Fruit fly (Drosophila melanogaster): ENCODE measurements around the gene CG14253.

CG14253 gene

DNA sequence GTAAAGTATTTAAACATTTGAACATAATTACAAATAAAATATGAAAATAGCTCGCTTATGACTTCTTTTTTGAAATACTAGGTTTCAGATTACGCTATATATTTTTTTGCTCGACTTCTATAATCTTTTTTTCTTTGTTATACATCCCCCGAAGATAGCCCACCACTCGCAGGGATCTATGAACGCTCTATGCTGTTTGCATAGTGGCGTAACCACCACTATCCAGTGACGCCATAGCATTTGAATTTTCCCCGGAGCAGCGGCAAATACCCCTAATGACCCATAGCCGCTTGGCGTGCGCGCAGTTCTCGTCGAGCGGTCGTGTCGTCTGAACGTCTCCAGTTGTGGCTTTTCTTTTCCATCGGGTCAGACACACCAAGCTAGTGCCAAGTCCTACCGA is at the start of gene CG14253, which contains the start of gene CG46313:
TSS of gene CG14253 (plus strand) at position 301 of the 400 bp plus-strand sequence.
TSS of gene CG46313 (plus strand) at position 301 of the 400 bp plus-strand sequence.
- no peak for TF ChIP-seq Snoo (tag; optimal IDR thresholded peaks at IDR 0.05)
- TF ChIP-seq D1 (tag; optimal IDR thresholded peaks at IDR 0.05) = no peak
- TF ChIP-seq CG10348 (GFP tag; IDR thresholded peaks at IDR 0.05) = no peak
- no peak for TF ChIP-seq CG12605 (GFP tag; IDR thresholded peaks at IDR 0.05)
- no peak for TF ChIP-seq CG8159 (tag; optimal IDR thresholded peaks at IDR 0.05)
- no peak for TF ChIP-seq Pif1A (GFP tag; optimal IDR thresholded peaks at IDR 0.05)
- TF ChIP-seq fd96Ca (GFP tag; IDR thresholded peaks at IDR 0.05) = no peak
- TF ChIP-seq CG13204 (GFP tag; optimal IDR thresholded peaks at IDR 0.05) = no peak
- TF ChIP-seq rn (GFP tag; IDR thresholded peaks at IDR 0.05) = no peak
- TF ChIP-seq CG4496 (GFP tag; IDR thresholded peaks at IDR 0.05) = no peak
- no peak for TF ChIP-seq CG8301 (tag; optimal IDR thresholded peaks at IDR 0.05)

dm6 chr3R:26933885-26934284 is 44.5 kb upstream of the CG14253 start:
- TF ChIP-seq CG9948 (tag; optimal IDR thresholded peaks at IDR 0.05) (no peak), Ets98B (GFP tag; IDR thresholded peaks at IDR 0.05) (no peak), CG10348 (GFP tag; IDR thresholded peaks at IDR 0.05) (no peak), CG34367 (tag; optimal IDR thresholded peaks at IDR 0.05) (no peak), fd96Ca (GFP tag; IDR thresholded peaks at IDR 0.05) (no peak), CG14655 (GFP tag; optimal IDR thresholded peaks at IDR 0.05) (no peak), EcR (GFP tag; optimal IDR thresholded peaks at IDR 0.05) (no peak), Pif1B (GFP tag; optimal IDR thresholded peaks at IDR 0.05) (no peak), CG8159 (tag; optimal IDR thresholded peaks at IDR 0.05) (no peak), gl (tag; optimal IDR thresholded peaks at IDR 0.05) (no peak), CG4496 (GFP tag; IDR thresholded peaks at IDR 0.05) (no peak), CG17806 (tag; optimal IDR thresholded peaks at IDR 0.05) (no peak), CG13204 (GFP tag; optimal IDR thresholded peaks at IDR 0.05) (no peak), Snoo (tag; optimal IDR thresholded peaks at IDR 0.05) (no peak), CG8301 (tag; optimal IDR thresholded peaks at IDR 0.05) (no peak), rn (GFP tag; IDR thresholded peaks at IDR 0.05) (no peak), D1 (tag; optimal IDR thresholded peaks at IDR 0.05) (no peak), CG12605 (GFP tag; IDR thresholded peaks at IDR 0.05) (no peak), CG15710 (tag; optimal IDR thresholded peaks at IDR 0.05) (no peak)

dm6 chr3R:26934523-26934922 is 43.8 kb upstream of the CG14253 start:
- no peak for TF ChIP-seq Pif1A (GFP tag; optimal IDR thresholded peaks at IDR 0.05)
- no peak for TF ChIP-seq CG12605 (GFP tag; IDR thresholded peaks at IDR 0.05)
- no peak for TF ChIP-seq rn (GFP tag; IDR thresholded peaks at IDR 0.05)
- no peak for TF ChIP-seq CG8159 (tag; optimal IDR thresholded peaks at IDR 0.05)
- TF ChIP-seq CG4496 (GFP tag; IDR thresholded peaks at IDR 0.05) = no peak
- no peak for TF ChIP-seq Ets98B (GFP tag; IDR thresholded peaks at IDR 0.05)
- no peak for TF ChIP-seq CG10348 (GFP tag; IDR thresholded peaks at IDR 0.05)
- no peak for TF ChIP-seq CG14655 (GFP tag; optimal IDR thresholded peaks at IDR 0.05)
- no peak for TF ChIP-seq Snoo (tag; optimal IDR thresholded peaks at IDR 0.05)
- TF ChIP-seq D1 (tag; optimal IDR thresholded peaks at IDR 0.05) = no peak
- no peak for TF ChIP-seq EcR (GFP tag; optimal IDR thresholded peaks at IDR 0.05)
- no peak for TF ChIP-seq CG34367 (tag; optimal IDR thresholded peaks at IDR 0.05)
- no peak for TF ChIP-seq CG32121 (GFP tag; IDR thresholded peaks at IDR 0.05)
- TF ChIP-seq gl (tag; optimal IDR thresholded peaks at IDR 0.05) = no peak
- TF ChIP-seq fd96Ca (GFP tag; IDR thresholded peaks at IDR 0.05) = no peak
- no peak for TF ChIP-seq CG13204 (GFP tag; optimal IDR thresholded peaks at IDR 0.05)
- no peak for TF ChIP-seq Pif1B (GFP tag; optimal IDR thresholded peaks at IDR 0.05)
- no peak for TF ChIP-seq CG9948 (tag; optimal IDR thresholded peaks at IDR 0.05)
- no peak for TF ChIP-seq CG8301 (tag; optimal IDR thresholded peaks at IDR 0.05)
- no peak for TF ChIP-seq CG15710 (tag; optimal IDR thresholded peaks at IDR 0.05)

- TF ChIP-seq CG32121 (GFP tag; IDR thresholded peaks at IDR 0.05) (0 out of 2 replicates have a peak, but pooled peaks have one; percentile 37), CG10348 (GFP tag; IDR thresholded peaks at IDR 0.05) (no peak)
These were observed 42.9 kb upstream of the CG14253 start for dm6 chr3R:26935400-26935799.

dm6 chr3R:26936501-26936900 is 41.8 kb upstream of the CG14253 start:
- TF ChIP-seq CG13204 (GFP tag; optimal IDR thresholded peaks at IDR 0.05) = no peak

- TF ChIP-seq CG8301 (tag; optimal IDR thresholded peaks at IDR 0.05) (peak; percentile 65), fd96Ca (GFP tag; IDR thresholded peaks at IDR 0.05) (no peak), CG9948 (tag; optimal IDR thresholded peaks at IDR 0.05) (peak; percentile 37), Pif1A (GFP tag; optimal IDR thresholded peaks at IDR 0.05) (peak; percentile 47), CG4496 (GFP tag; IDR thresholded peaks at IDR 0.05) (peak; percentile 21; the same call in 1 of the 3 replicates), CG34367 (tag; optimal IDR thresholded peaks at IDR 0.05) (no peak), CG15710 (tag; optimal IDR thresholded peaks at IDR 0.05) (peak; percentile 7), Snoo (tag; optimal IDR thresholded peaks at IDR 0.05) (peak; percentile 33), CG8159 (tag; optimal IDR thresholded peaks at IDR 0.05) (peak; percentile 46), CG14655 (GFP tag; optimal IDR thresholded peaks at IDR 0.05) (peak; percentile 76)
These were observed 40.9 kb upstream of the CG14253 start for dm6 chr3R:26937423-26937822.

DNA sequence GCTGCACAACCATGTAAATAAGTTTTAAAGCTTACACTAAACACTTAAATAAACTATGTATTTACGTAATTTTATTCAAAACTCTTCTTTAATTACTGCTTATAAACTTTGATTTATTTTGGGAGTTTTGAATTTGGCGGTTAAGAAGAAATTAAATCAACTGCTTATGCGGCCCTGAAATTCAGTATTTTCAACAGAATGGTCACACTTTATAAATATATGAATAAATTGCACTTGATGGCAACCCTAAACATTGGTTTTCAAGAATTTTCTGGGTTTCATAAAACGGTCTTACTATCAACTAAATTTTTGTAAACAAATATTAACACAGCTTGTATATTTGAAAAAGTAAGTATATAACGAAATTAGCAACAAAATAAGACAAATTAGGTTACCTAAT is 33.1 kb upstream of the CG14253 start, which contains the start of gene CG14252:
TSS of gene CG14252 (plus strand) at position 302 of the 400 bp plus-strand sequence.
- TF ChIP-seq CG4496 (GFP tag; IDR thresholded peaks at IDR 0.05) = no peak
- TF ChIP-seq D1 (tag; optimal IDR thresholded peaks at IDR 0.05) = no peak
- no peak for TF ChIP-seq CG8301 (tag; optimal IDR thresholded peaks at IDR 0.05)
- TF ChIP-seq rn (GFP tag; IDR thresholded peaks at IDR 0.05) = no peak
- TF ChIP-seq CG13204 (GFP tag; optimal IDR thresholded peaks at IDR 0.05) = no peak
- no peak for TF ChIP-seq CG32121 (GFP tag; IDR thresholded peaks at IDR 0.05)
- no peak for TF ChIP-seq CG34367 (tag; optimal IDR thresholded peaks at IDR 0.05)
- TF ChIP-seq CG15710 (tag; optimal IDR thresholded peaks at IDR 0.05) = no peak
- no peak for TF ChIP-seq Ets98B (GFP tag; IDR thresholded peaks at IDR 0.05)
- no peak for TF ChIP-seq CG8159 (tag; optimal IDR thresholded peaks at IDR 0.05)
- no peak for TF ChIP-seq CG9948 (tag; optimal IDR thresholded peaks at IDR 0.05)
